Worm (Caenorhabditis elegans) whole organism, mixed stage, embryonic: ENCODE measurements around the gene R01H2.1.

Experiments
- M03D4.4 ChIP-seq: sonication (generic microtip); optimal IDR thresholded peaks from 2 replicates; lab custom pipeline; 2017; ENCODE audit warnings: mild to moderate bottlenecking, missing genetic modification characterization, missing compliant biosample characterization
- ceh-83 ChIP-seq: fragments of 200-800 bp; sonication (Bioruptor generic); optimal IDR thresholded peaks from 2 replicates; lab custom pipeline; 2018; ENCODE audit warnings: mild to moderate bottlenecking, missing genetic modification characterization, missing compliant biosample characterization
- nhr-28 ChIP-seq: fragments of 150-350 bp; optimal IDR thresholded peaks from 2 replicates; lab custom pipeline; 2014; ENCODE audit warnings: missing biosample characterization, missing genetic modification characterization
- nhr-76 ChIP-seq: sonication (generic microtip); optimal IDR thresholded peaks from 2 replicates; lab custom pipeline; 2017; ENCODE audit warnings: missing biosample characterization, missing genetic modification characterization
- snpc-4 ChIP-seq: fragments of 150-350 bp; optimal IDR thresholded peaks from 2 replicates; lab custom pipeline; 2014; ENCODE audit warnings: missing biosample characterization, missing genetic modification characterization

DNA sequence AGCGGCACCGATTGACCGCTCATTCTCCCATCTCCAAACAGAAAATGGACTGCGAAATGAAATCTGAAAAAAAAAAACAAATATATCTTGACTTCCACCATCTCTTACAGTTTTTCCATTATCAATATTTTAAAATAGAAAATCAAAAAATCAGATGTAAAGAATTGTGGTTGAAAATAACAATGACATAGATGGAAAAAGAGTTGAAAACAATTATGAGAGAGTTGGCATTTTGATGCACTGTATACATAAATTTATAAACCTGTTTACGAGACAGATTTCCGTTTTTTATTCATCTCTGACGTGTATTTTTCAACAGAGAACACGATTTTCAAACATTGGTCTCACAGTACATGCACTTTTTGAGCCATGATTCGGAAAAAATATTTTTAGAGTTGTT, 18.0 kb downstream of the R01H2.1 start, which contains the start of gene ZK418.7:
- TF ChIP-seq ceh-83 (GFP tag; lab: Kevin White, UChicago) (no peak), nhr-28 (tag; lab: Kevin White, UChicago) (no peak), snpc-4 (tag; lab: Kevin White, UChicago) (no peak), nhr-76 (tag; lab: Kevin White, UChicago) (no peak), M03D4.4 (tag; lab: Kevin White, UChicago) (no peak)
